Worm (Caenorhabditis elegans) whole organism, dauer: ENCODE data around the gene F54H12.8.

Experiments used
- unc-62 ChIP-seq: sonication (generic microtip); optimal IDR thresholded peaks from 2 replicates; lab custom pipeline; 2017; ENCODE audit warnings: missing biosample characterization, missing genetic modification reagents, missing genetic modification characterization

Gene F54H12.8

ce11 chrIII:7940819-7941218 is 28.2 kb downstream of the F54H12.8 start, which contains the start of gene C29E4.12:
TSS of gene C29E4.12 (plus strand) at chrIII:7941151.
- no peak for TF ChIP-seq unc-62 (GFP tag; lab: Kevin White, UChicago)

ce11 chrIII:7937548-7937947 is 31.5 kb downstream of the F54H12.8 start, which contains the start of gene C29E4.10:
TSS of gene C29E4.10 (plus strand) at chrIII:7937848.
- no peak for TF ChIP-seq unc-62 (GFP tag; lab: Kevin White, UChicago)

ce11 chrIII:7933235-7933634 is 35.8 kb downstream of the F54H12.8 start, which contains the start of gene ran-2:
TSS of gene ran-2 (plus strand) at chrIII:7933535.
- TF ChIP-seq unc-62 (GFP tag; lab: Kevin White, UChicago), result no peak

ce11 chrIII:7928549-7929129 is 40.4 kb downstream of the F54H12.8 start, which contains the start of the genes C29E4.13 and npp-15:
TSS of gene C29E4.13 (minus strand) at chrIII:7928717.
TSS of gene npp-15 (plus strand) at chrIII:7929043.
- no peak for TF ChIP-seq unc-62 (GFP tag; lab: Kevin White, UChicago)

- no peak for TF ChIP-seq unc-62 (GFP tag; lab: Kevin White, UChicago)
These were observed 43.1 kb downstream of the F54H12.8 start for ce11 chrIII:7925968-7926367.

ce11 chrIII:7924821-7925220 is 44.2 kb downstream of the F54H12.8 start, which contains the start of gene tag-250:
TSS of gene tag-250 (minus strand) at chrIII:7924921.
- no peak for TF ChIP-seq unc-62 (GFP tag; lab: Kevin White, UChicago)

ce11 chrIII:7922207-7922606 is 46.8 kb downstream of the F54H12.8 start, which contains the start of gene C29E4.17:
TSS of gene C29E4.17 (plus strand) at chrIII:7922507.
- TF ChIP-seq unc-62 (GFP tag; lab: Kevin White, UChicago), result no peak

- no peak for TF ChIP-seq unc-62 (GFP tag; lab: Kevin White, UChicago)
These were observed 49.2 kb downstream of the F54H12.8 start, which contains the start of gene C29E4.14 for ce11 chrIII:7919823-7920222. TSS of gene C29E4.14 (plus strand) at chrIII:7920123.

ce11 chrIII:7917667-7918066 is 51.4 kb downstream of the F54H12.8 start, which contains the start of gene gly-3:
TSS of gene gly-3 (minus strand) at chrIII:7917767.
- no peak for TF ChIP-seq unc-62 (GFP tag; lab: Kevin White, UChicago)
